Worm (Caenorhabditis elegans) whole organism, L3 larva: Measurements from ENCODE around the gene srm-4.

Source experiments
- nhr-77 ChIP-seq: fragments of 150-350 bp; optimal IDR thresholded peaks from 2 replicates; lab custom pipeline; 2014; ENCODE audit warnings: missing biosample characterization, missing genetic modification characterization
- zag-1 ChIP-seq: fragments of 150-350 bp; optimal IDR thresholded peaks from 2 replicates; lab custom pipeline; 2014; ENCODE audit warnings: missing biosample characterization, missing genetic modification characterization

- TF ChIP-seq nhr-77 (tag; lab: Kevin White, UChicago) (no peak), zag-1 (no peak)
Observed at ce11 chrV:14319101-14319781, 14.0 kb upstream of the srm-4 start, which contains the start of gene F47B8.13.
